Worm (Caenorhabditis elegans): Measurements from ENCODE around the gene B0546.5.

B0546.5 gene

DNA sequence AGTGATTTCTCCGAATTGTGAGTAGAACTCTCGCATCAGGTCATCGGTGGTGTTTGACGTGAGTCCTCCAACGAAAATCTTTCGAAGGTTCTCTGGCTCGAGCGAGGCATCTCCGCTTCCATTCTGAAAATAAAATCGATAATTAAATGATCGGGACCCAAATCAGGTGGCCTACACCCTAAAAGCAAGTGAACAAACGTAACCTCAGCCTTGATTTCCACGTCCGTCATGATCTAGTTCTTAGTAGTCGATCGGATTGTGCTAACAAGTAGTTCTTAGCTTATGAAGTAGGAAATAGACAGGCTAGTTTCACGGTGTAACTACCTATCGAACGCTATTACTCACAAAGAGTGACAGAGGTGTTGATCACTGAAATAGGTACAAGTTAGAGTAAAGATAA lies 51.7 kb downstream of the B0546.5 start (continued):
- TF ChIP-seq ztf-28 (GFP tag; IDR thresholded peaks at IDR 0.05) (no peak), mcd-1 (GFP tag; IDR thresholded peaks at IDR 0.05) (no peak; the same call in 1 of the 2 replicates), K12H6.12 (tag; optimal IDR thresholded peaks at IDR 0.05) (no peak), aptf-3 (GFP tag; IDR thresholded peaks at IDR 0.05) (0 out of 2 replicates have a peak, but pooled peaks have one; percentile 67), nfya-1 (tag; optimal IDR thresholded peaks at IDR 0.05; ENCODE audit: borderline replicate concordance, insufficient read depth) (no peak), him-1 (tag; optimal IDR thresholded peaks at IDR 0.05) (no peak), bed-1 (GFP tag; IDR thresholded peaks at IDR 0.05) (0 out of 2 replicates have a peak, but pooled peaks have one; percentile 65), B0035.1 (tag; optimal IDR thresholded peaks at IDR 0.05) (no peak), ZK185.1 (tag; optimal IDR thresholded peaks at IDR 0.05; ENCODE audit: poor library complexity, severe bottlenecking) (no peak), F37B4.10 (GFP tag; IDR thresholded peaks at IDR 0.05) (no peak), lag-1 (GFP tag; IDR thresholded peaks at IDR 0.05) (no peak), Y95B8A.8 (GFP tag; IDR thresholded peaks at IDR 0.05) (0 out of 2 replicates have a peak, but pooled peaks have one; percentile 29), sptf-2 (GFP tag; optimal IDR thresholded peaks at IDR 0.05) (no peak), rcor-1 (GFP tag; IDR thresholded peaks at IDR 0.05) (peak; percentile 65; the same call in 1 of the 2 replicates), unc-130 (GFP tag; optimal IDR thresholded peaks at IDR 0.05) (no peak), hlh-26 (GFP tag; conservative IDR thresholded peaks at IDR 0.05) (no peak), D2030.7 (GFP tag; IDR thresholded peaks at IDR 0.05) (peak; percentile 34; the same call in 1 of the 2 replicates), T07F8.4 (tag; optimal IDR thresholded peaks at IDR 0.05) (no peak), repo-1 (tag; optimal IDR thresholded peaks at IDR 0.05) (no peak), B0261.1 (tag; optimal IDR thresholded peaks at IDR 0.05) (no peak), athp-1 (tag; optimal IDR thresholded peaks at IDR 0.05) (no peak), bed-2 (GFP tag; IDR thresholded peaks at IDR 0.05) (no peak), F33H1.4 (GFP tag; IDR thresholded peaks at IDR 0.05) (peak; percentile 41; the same call in 1 of the 2 replicates), egl-18 (GFP tag; IDR thresholded peaks at IDR 0.05) (no peak), madf-6 (GFP tag; IDR thresholded peaks at IDR 0.05) (peak; percentile 65), tbx-9 (tag; optimal IDR thresholded peaks at IDR 0.05; ENCODE audit: borderline replicate concordance) (no peak), atf-7 (tag; optimal IDR thresholded peaks at IDR 0.05) (no peak), nhr-179 (tag; optimal IDR thresholded peaks at IDR 0.05) (no peak), ceh-100 (GFP tag; IDR thresholded peaks at IDR 0.05) (peak; percentile 15; the same call in 1 of the 2 replicates), K11D2.4 (GFP tag; IDR thresholded peaks at IDR 0.05) (no peak), snpc-3.4 (tag; optimal IDR thresholded peaks at IDR 0.05) (no peak), ceh-27 (GFP tag; optimal IDR thresholded peaks at IDR 0.05) (no peak), ets-4 (GFP tag; optimal IDR thresholded peaks at IDR 0.05) (no peak), mxl-1 (tag; optimal IDR thresholded peaks at IDR 0.05) (no peak), snpc-1.3 (tag; optimal IDR thresholded peaks at IDR 0.05; ENCODE audit: insufficient read depth) (no peak), nhr-80 (tag; optimal IDR thresholded peaks at IDR 0.05) (no peak), Y56A3A.18 (GFP tag; IDR thresholded peaks at IDR 0.05) (no peak), Y53G8AR.9 (GFP tag; conservative IDR thresholded peaks at IDR 0.05) (0 out of 2 replicates have a peak, but pooled peaks have one; percentile 48), akir-1 (GFP tag; optimal IDR thresholded peaks at IDR 0.05) (no peak), nhr-27 (tag; optimal IDR thresholded peaks at IDR 0.05) (no peak), F49E8.2 (tag; optimal IDR thresholded peaks at IDR 0.05; ENCODE audit: insufficient read depth) (no peak), F55B11.4 (tag; optimal IDR thresholded peaks at IDR 0.05; ENCODE audit: borderline replicate concordance, insufficient read depth) (no peak), ekl-4 (GFP tag; IDR thresholded peaks at IDR 0.05) (peak; percentile 72), pha-4 (tag; optimal IDR thresholded peaks at IDR 0.05) (no peak), zim-3 (tag; optimal IDR thresholded peaks at IDR 0.05) (no peak), lin-35 (GFP tag; optimal IDR thresholded peaks at IDR 0.05) (no peak), egl-44 (GFP tag; IDR thresholded peaks at IDR 0.05) (peak; percentile 69; the same call in 1 of the 2 replicates)
